Fruit fly (Drosophila melanogaster) whole organism, embryonic: ENCODE measurements around the gene CG32432.

Experiments used
- Atf3 ChIP-seq: fragments of 200-800 bp; sonication (Bioruptor generic); optimal IDR thresholded peaks from 3 replicates; lab custom pipeline; 2016; ENCODE audit warnings: missing biosample characterization, missing genetic modification characterization
- BtbVII ChIP-seq: fragments of 200-800 bp; sonication (Bioruptor generic); optimal IDR thresholded peaks from 3 replicates; lab custom pipeline; 2017; ENCODE audit warnings: missing biosample characterization, mild to moderate bottlenecking, missing genetic modification characterization
- C15 ChIP-seq: fragments of 200-800 bp; sonication (Bioruptor generic); IDR thresholded peaks from 3 replicates; pipeline ENCODE4 v1.3.6; 2022; ENCODE audit warnings: missing biosample characterization, missing genetic modification characterization
- CG1024 ChIP-seq: fragments of 200-800 bp; sonication (Bioruptor generic); IDR thresholded peaks from 2 replicates; pipeline ENCODE4 v1.3.6; 2022; ENCODE audit warnings: missing biosample characterization, missing genetic modification characterization
- CG10431 ChIP-seq: fragments of 200-800 bp; sonication (Bioruptor generic); optimal IDR thresholded peaks from 3 replicates; lab custom pipeline; 2018; ENCODE audit warnings: missing biosample characterization, mild to moderate bottlenecking, missing genetic modification characterization
- CG10565 ChIP-seq: fragments of 200-800 bp; sonication (Bioruptor generic); optimal IDR thresholded peaks from 3 replicates; lab custom pipeline; 2016; ENCODE audit warnings: missing biosample characterization, mild to moderate bottlenecking, missing genetic modification characterization
- CG11398 ChIP-seq: fragments of 200-800 bp; sonication (Bioruptor generic); optimal IDR thresholded peaks from 2 replicates; lab custom pipeline; 2016; ENCODE audit warnings: missing biosample characterization, missing genetic modification characterization
- CG13123 ChIP-seq: fragments of 200-800 bp; sonication (Bioruptor generic); optimal IDR thresholded peaks from 2 replicates; lab custom pipeline; 2016; ENCODE audit warnings: missing biosample characterization, missing genetic modification characterization
- CG14710 ChIP-seq: fragments of 200-800 bp; sonication (Bioruptor generic); optimal IDR thresholded peaks from 3 replicates; lab custom pipeline; 2019; ENCODE audit warnings: missing biosample characterization, mild to moderate bottlenecking, missing genetic modification characterization, moderate library complexity
- CG1529 ChIP-seq: fragments of 200-800 bp; sonication (Bioruptor generic); optimal IDR thresholded peaks from 3 replicates; lab custom pipeline; 2018; ENCODE audit warnings: missing biosample characterization, missing genetic modification characterization
- CG15696 ChIP-seq: fragments of 200-800 bp; sonication (Bioruptor generic); optimal IDR thresholded peaks from 2 replicates; lab custom pipeline; 2019; ENCODE audit warnings: missing biosample characterization, mild to moderate bottlenecking, missing genetic modification characterization, moderate library complexity
- CG17361 ChIP-seq: fragments of 200-800 bp; sonication (Bioruptor generic); IDR thresholded peaks from 3 replicates; pipeline ENCODE4 v1.3.6; 2022; ENCODE audit warnings: missing biosample characterization, missing genetic modification characterization
- CG18011 ChIP-seq: fragments of 200-800 bp; sonication (Bioruptor generic); optimal IDR thresholded peaks from 2 replicates; lab custom pipeline; 2017; ENCODE audit warnings: missing biosample characterization, missing genetic modification characterization, mild to moderate bottlenecking, moderate library complexity, missing genotype
- CG18764 ChIP-seq: fragments of 200-800 bp; sonication (Bioruptor generic); optimal IDR thresholded peaks from 3 replicates; lab custom pipeline; 2016; ENCODE audit warnings: missing biosample characterization, missing genetic modification characterization
- CG2116 ChIP-seq: fragments of 200-800 bp; sonication (Bioruptor generic); optimal IDR thresholded peaks from 3 replicates; lab custom pipeline; 2018; ENCODE audit warnings: missing biosample characterization, mild to moderate bottlenecking, missing genetic modification characterization
- CG3065 ChIP-seq: fragments of 200-800 bp; sonication (Bioruptor generic); optimal IDR thresholded peaks from 2 replicates; lab custom pipeline; 2016; ENCODE audit warnings: missing biosample characterization, missing genetic modification characterization
- CG32532 ChIP-seq: fragments of 200-800 bp; sonication (Bioruptor generic); IDR thresholded peaks from 2 replicates; pipeline ENCODE4 v1.3.6; 2022; ENCODE audit warnings: missing biosample characterization, missing genetic modification characterization
- CG4730 ChIP-seq: fragments of 200-800 bp; sonication (Bioruptor generic); IDR thresholded peaks from 2 replicates; pipeline ENCODE4 v1.3.6; 2022; ENCODE audit warnings: missing biosample characterization, missing genetic modification characterization
- CG6813 ChIP-seq: fragments of 200-800 bp; sonication (Bioruptor generic); optimal IDR thresholded peaks from 2 replicates; lab custom pipeline; 2017; ENCODE audit warnings: missing biosample characterization, missing genetic modification characterization, mild to moderate bottlenecking, moderate library complexity, missing genetic modification reagents
- CG8089 ChIP-seq: fragments of 200-800 bp; sonication (Bioruptor generic); optimal IDR thresholded peaks from 3 replicates; lab custom pipeline; 2016; ENCODE audit warnings: missing biosample characterization, missing genetic modification characterization
- CoRest ChIP-seq: fragments of 200-800 bp; sonication (Bioruptor generic); optimal IDR thresholded peaks from 3 replicates; lab custom pipeline; 2018; ENCODE audit warnings: missing biosample characterization, mild to moderate bottlenecking, missing genetic modification characterization, moderate library complexity
- CrebB ChIP-seq: fragments of 200-800 bp; sonication (Bioruptor generic); optimal IDR thresholded peaks from 3 replicates; lab custom pipeline; 2018; ENCODE audit warnings: missing biosample characterization, mild to moderate bottlenecking, missing genetic modification characterization
- Dip3 ChIP-seq: fragments of 200-800 bp; sonication (Bioruptor generic); optimal IDR thresholded peaks from 3 replicates; lab custom pipeline; 2016; ENCODE audit warnings: missing biosample characterization, missing genetic modification characterization
- ERR ChIP-seq: fragments of 200-800 bp; sonication (Bioruptor generic); optimal IDR thresholded peaks from 2 replicates; lab custom pipeline; 2016; ENCODE audit warnings: missing biosample characterization, missing genetic modification characterization
- Fer2 ChIP-seq: fragments of 200-800 bp; sonication (Bioruptor generic); optimal IDR thresholded peaks from 2 replicates; lab custom pipeline; 2018; ENCODE audit warnings: missing biosample characterization, mild to moderate bottlenecking, missing genetic modification characterization, moderate library complexity
- Hmr ChIP-seq: fragments of 200-800 bp; sonication (Bioruptor generic); optimal IDR thresholded peaks from 3 replicates; lab custom pipeline; 2017; ENCODE audit warnings: mild to moderate bottlenecking, missing biosample characterization, missing genetic modification reagents, missing genetic modification characterization
- Hr3 ChIP-seq: fragments of 200-800 bp; sonication (Bioruptor generic); optimal IDR thresholded peaks from 3 replicates; lab custom pipeline; 2016; ENCODE audit warnings: missing biosample characterization, missing genetic modification characterization
- Hr39 ChIP-seq: fragments of >200 bp; optimal IDR thresholded peaks from 2 replicates; lab custom pipeline; 2017
- Meics ChIP-seq: fragments of 200-800 bp; sonication (Bioruptor generic); optimal IDR thresholded peaks from 2 replicates; lab custom pipeline; 2017; ENCODE audit warnings: missing biosample characterization, mild to moderate bottlenecking, missing genetic modification characterization
- Mes4 ChIP-seq: fragments of 200-800 bp; sonication (Bioruptor generic); optimal IDR thresholded peaks from 2 replicates; lab custom pipeline; 2016; ENCODE audit warnings: missing biosample characterization, missing genetic modification characterization
- NC2α ChIP-seq: fragments of 200-800 bp; sonication (Bioruptor generic); optimal IDR thresholded peaks from 2 replicates; lab custom pipeline; 2016; ENCODE audit warnings: missing biosample characterization, missing genetic modification characterization
- Opbp ChIP-seq: fragments of 200-800 bp; sonication (Bioruptor generic); IDR thresholded peaks from 3 replicates; pipeline ENCODE4 v1.3.6; 2022; ENCODE audit warnings: missing biosample characterization, missing genetic modification characterization; ENCODE audit not compliant: partially characterized antibody
- Ravus ChIP-seq: fragments of 200-800 bp; sonication (Bioruptor generic); IDR thresholded peaks from 2 replicates; pipeline ENCODE4 v1.3.6; 2022; ENCODE audit warnings: missing biosample characterization, missing genetic modification characterization
- Sry-δ ChIP-seq: fragments of 200-800 bp; sonication (Bioruptor generic); optimal IDR thresholded peaks from 2 replicates; lab custom pipeline; 2016; ENCODE audit warnings: missing biosample characterization, missing genetic modification characterization
- Xrp1 ChIP-seq: fragments of 200-800 bp; sonication (Bioruptor generic); IDR thresholded peaks from 2 replicates; pipeline ENCODE4 v1.3.6; 2022; ENCODE audit warnings: missing biosample characterization, missing genetic modification characterization
- cg ChIP-seq: fragments of 200-800 bp; sonication (Bioruptor generic); optimal IDR thresholded peaks from 3 replicates; lab custom pipeline; 2019; ENCODE audit warnings: missing biosample characterization, mild to moderate bottlenecking, missing genetic modification characterization, moderate library complexity
- crp ChIP-seq, 2 experiments: fragments of 200-800 bp; sonication (Bioruptor generic); optimal IDR thresholded peaks; 2 replicates in 1 of 2; 3 replicates in 1 of 2; lab custom pipeline; 2017; ENCODE audit warnings: missing biosample characterization in 2 of 2, missing genetic modification characterization in 2 of 2, mild to moderate bottlenecking in 1 of 2, moderate library complexity in 1 of 2
- danr ChIP-seq: fragments of 200-800 bp; sonication (Bioruptor generic); IDR thresholded peaks from 2 replicates; pipeline ENCODE4 v1.3.6; 2022; ENCODE audit warnings: missing biosample characterization, missing genetic modification characterization
- exex ChIP-seq: fragments of 200-800 bp; sonication (Bioruptor generic); optimal IDR thresholded peaks from 4 replicates; lab custom pipeline; 2018; ENCODE audit warnings: missing biosample characterization, mild to moderate bottlenecking, missing genetic modification characterization, moderate library complexity
- fd102C ChIP-seq: fragments of 200-800 bp; sonication (Bioruptor generic); optimal IDR thresholded peaks from 2 replicates; lab custom pipeline; 2018; ENCODE audit warnings: missing biosample characterization, mild to moderate bottlenecking, missing genetic modification characterization, moderate library complexity
- gcm2 ChIP-seq: fragments of 200-800 bp; sonication (Bioruptor generic); optimal IDR thresholded peaks from 2 replicates; lab custom pipeline; 2016; ENCODE audit warnings: missing biosample characterization, missing genetic modification characterization
- kah ChIP-seq: fragments of 200-800 bp; sonication (Bioruptor generic); optimal IDR thresholded peaks from 2 replicates; lab custom pipeline; 2018; ENCODE audit warnings: missing biosample characterization, mild to moderate bottlenecking, missing genetic modification characterization
- mam ChIP-seq: fragments of 200-800 bp; sonication (Bioruptor generic); optimal IDR thresholded peaks from 3 replicates; lab custom pipeline; 2016; ENCODE audit warnings: missing biosample characterization, missing genetic modification characterization
- phol ChIP-seq: fragments of 200-800 bp; sonication (Bioruptor generic); optimal IDR thresholded peaks from 3 replicates; lab custom pipeline; 2018; ENCODE audit warnings: missing biosample characterization, mild to moderate bottlenecking, missing genetic modification characterization, moderate library complexity
- pum ChIP-seq: fragments of 200-800 bp; sonication (Bioruptor generic); optimal IDR thresholded peaks from 2 replicates; lab custom pipeline; 2016; ENCODE audit warnings: missing biosample characterization, missing genetic modification characterization
- run ChIP-seq: fragments of 200-800 bp; sonication (Bioruptor generic); optimal IDR thresholded peaks from 3 replicates; lab custom pipeline; 2018; ENCODE audit warnings: missing biosample characterization, mild to moderate bottlenecking, missing genetic modification characterization
- stwl ChIP-seq: fragments of 200-800 bp; sonication (Bioruptor generic); optimal IDR thresholded peaks from 3 replicates; lab custom pipeline; 2018; ENCODE audit warnings: missing biosample characterization, mild to moderate bottlenecking, missing genetic modification characterization, moderate library complexity
- tap ChIP-seq: fragments of 200-800 bp; optimal IDR thresholded peaks from 3 replicates; lab custom pipeline; 2019; ENCODE audit warnings: missing biosample characterization, mild to moderate bottlenecking, missing genetic modification characterization, moderate library complexity
- tin ChIP-seq: fragments of 200-800 bp; sonication (Bioruptor generic); optimal IDR thresholded peaks from 3 replicates; lab custom pipeline; 2016; ENCODE audit warnings: missing biosample characterization, missing genetic modification characterization
- tup ChIP-seq: fragments of 200-800 bp; sonication (Bioruptor generic); optimal IDR thresholded peaks from 2 replicates; lab custom pipeline; 2016; ENCODE audit warnings: missing biosample characterization, mild to moderate bottlenecking, missing genetic modification characterization, moderate library complexity

Gene CG32432

DNA sequence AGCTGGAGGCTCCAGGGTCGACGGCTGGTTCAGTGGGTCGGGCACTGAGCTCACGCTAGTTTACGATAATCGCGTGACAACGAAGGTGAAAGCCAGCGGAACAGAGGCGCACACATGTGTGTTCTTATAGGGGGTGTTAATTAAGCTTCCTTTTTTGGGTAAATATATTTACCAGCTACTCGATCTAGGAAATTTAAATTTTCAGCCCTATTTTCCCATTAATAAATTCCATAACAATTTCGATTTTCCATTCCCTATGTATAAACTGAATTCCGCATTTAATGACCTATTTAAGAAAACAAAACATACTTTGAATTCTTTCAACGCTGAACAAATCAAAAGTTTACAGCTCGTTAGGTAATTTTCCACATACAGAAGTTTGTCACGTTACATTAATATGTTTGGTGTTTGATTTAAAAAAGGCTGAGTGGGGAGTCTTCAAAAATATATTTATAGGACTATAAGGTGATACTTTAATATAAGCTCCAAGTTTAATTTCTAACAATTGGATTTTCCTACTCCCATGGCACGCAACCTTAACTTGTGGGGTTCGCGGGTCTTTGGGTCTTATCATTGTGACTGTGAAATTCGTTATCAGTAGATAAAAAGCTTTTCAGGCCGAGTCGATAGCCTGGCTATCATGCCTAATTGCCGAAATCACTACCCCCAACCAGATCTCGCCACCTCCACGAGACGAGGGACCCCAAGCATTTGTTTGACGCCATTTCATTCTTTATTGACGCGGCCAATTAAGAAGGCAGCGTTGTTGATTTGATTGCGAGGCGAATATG lies 47.8 kb downstream of the CG32432 start, which contains the start of gene CG13255 (continued):
- no peak for TF ChIP-seq CG10565
- TF ChIP-seq tin (GFP tag; lab: Kevin White, UChicago): no peak
- peak; percentile 57 for TF ChIP-seq Dip3 (GFP tag; lab: Kevin White, UChicago)
- TF ChIP-seq CG2116 (GFP tag; lab: Kevin White, UChicago): no peak
- TF ChIP-seq exex (tag; lab: Kevin White, UChicago): peak; percentile 92
- TF ChIP-seq CG4730: no peak
- TF ChIP-seq CG15696: no peak
- no peak for TF ChIP-seq C15 (GFP tag; lab: Robert Waterston, UW)
- TF ChIP-seq CG32532 (GFP tag; lab: Robert Waterston, UW): peak; percentile 52
- TF ChIP-seq crp (GFP tag; optimal IDR thresholded peaks at IDR 0.05; lab: Kevin White, UChicago): no peak
- TF ChIP-seq tap (tag; lab: Kevin White, UChicago): no peak
- no peak for TF ChIP-seq kah
- no peak for TF ChIP-seq run (tag; lab: Kevin White, UChicago)
- peak; percentile 70 for TF ChIP-seq Hmr (GFP tag; lab: Kevin White, UChicago)
- no peak for TF ChIP-seq stwl (tag; lab: Kevin White, UChicago)
- no peak for TF ChIP-seq gcm2 (GFP tag; lab: Kevin White, UChicago)
- peak; percentile 71 for TF ChIP-seq Meics (GFP tag; lab: Kevin White, UChicago)
- no peak for TF ChIP-seq CG8089 (GFP tag; lab: Kevin White, UChicago)
- TF ChIP-seq tup (GFP tag; lab: Kevin White, UChicago): no peak
- peak; percentile 76; the same call in 2 of the 3 replicates for TF ChIP-seq CG17361 (GFP tag; lab: Robert Waterston, UW)
- TF ChIP-seq mam (GFP tag; lab: Kevin White, UChicago): peak; percentile 61
- peak; percentile 58 for TF ChIP-seq BtbVII (GFP tag; lab: Kevin White, UChicago)
- TF ChIP-seq CrebB (tag; lab: Kevin White, UChicago): no peak
- TF ChIP-seq CG18764 (GFP tag; lab: Kevin White, UChicago): no peak
- no peak for TF ChIP-seq Ravus (GFP tag; lab: Robert Waterston, UW)
- TF ChIP-seq Mes4 (GFP tag; lab: Kevin White, UChicago): no peak
- TF ChIP-seq CG10431 (GFP tag; lab: Kevin White, UChicago): no peak
- peak; percentile 26 for TF ChIP-seq CG11398
- no peak for TF ChIP-seq CG14710 (tag; lab: Kevin White, UChicago)
- TF ChIP-seq Fer2 (tag; lab: Kevin White, UChicago): no peak
- TF ChIP-seq Hr39 (lab: Kevin White, UChicago): no peak
- peak; percentile 42 for TF ChIP-seq phol
- TF ChIP-seq CG13123: no peak
- no peak for TF ChIP-seq pum
- TF ChIP-seq Xrp1 (GFP tag; lab: Robert Waterston, UW): no peak
- TF ChIP-seq fd102C: no peak
- TF ChIP-seq CG18011 (GFP tag; lab: Kevin White, UChicago): peak; percentile 21
- no peak for TF ChIP-seq Atf3
- no peak for TF ChIP-seq NC2α (GFP tag; lab: Kevin White, UChicago)
- peak; percentile 72 for TF ChIP-seq CoRest
- TF ChIP-seq Hr3: peak; percentile 33
- TF ChIP-seq CG6813 (GFP tag; lab: Kevin White, UChicago): no peak
- no peak for TF ChIP-seq CG3065 (GFP tag; lab: Kevin White, UChicago)
- no peak for TF ChIP-seq CG1024 (GFP tag; lab: Robert Waterston, UW)
- no peak for TF ChIP-seq danr (GFP tag; lab: Robert Waterston, UW)
- TF ChIP-seq ERR: no peak
- TF ChIP-seq Opbp: no peak
- TF ChIP-seq cg: no peak
- no peak for TF ChIP-seq Sry-δ
- TF ChIP-seq CG1529 (GFP tag; lab: Kevin White, UChicago): peak; percentile 12
